Worm (Caenorhabditis elegans): Measurements from ENCODE around the gene F20H11.1.

Gene F20H11.1

DNA sequence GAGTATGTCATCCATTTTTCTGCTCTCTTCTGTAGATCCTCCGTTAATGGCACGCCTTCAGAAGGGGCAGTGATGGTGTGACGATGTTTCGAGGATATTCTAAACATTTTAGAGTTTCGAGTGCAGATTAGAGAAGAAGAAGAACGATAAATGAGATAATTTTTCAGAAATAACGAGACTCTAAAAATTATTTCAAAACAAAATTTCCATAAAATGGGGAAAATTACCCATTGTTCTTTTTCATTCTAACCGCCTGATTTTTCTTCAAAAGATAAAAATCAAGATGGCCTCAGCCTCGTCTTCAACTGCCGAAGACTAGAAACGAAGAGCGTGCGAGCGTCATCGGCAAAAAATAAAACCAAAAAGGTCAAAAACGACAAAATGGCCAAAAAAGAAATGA, 9.1 kb upstream of the F20H11.1 start, which contains the start of gene let-765:
Gene let-765, minus strand, starts transcription at position 101 of the 400 bp plus-strand sequence.
- no peak for TF ChIP-seq pes-1 (GFP tag; IDR thresholded peaks at IDR 0.05)

DNA sequence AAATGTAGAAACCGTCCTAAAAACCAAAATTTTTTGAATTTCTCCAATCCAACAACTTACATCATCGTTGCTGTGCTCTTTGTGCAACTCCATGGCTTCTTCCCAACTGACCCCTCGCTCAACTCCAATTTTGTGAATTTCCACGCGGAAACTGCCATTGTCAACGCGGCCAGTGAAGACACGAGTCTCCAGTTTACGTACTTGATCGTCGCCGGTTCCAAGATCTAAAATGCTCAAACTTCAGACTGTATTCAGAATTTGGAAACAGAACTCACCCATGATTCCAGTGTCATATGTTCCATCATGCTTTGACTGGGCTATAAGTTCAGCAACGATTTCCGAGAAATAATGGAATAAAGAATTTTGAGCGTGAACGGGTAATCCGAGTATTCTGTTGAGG, 2.1 kb upstream of the F20H11.1 start:
- TF ChIP-seq sea-1 (GFP tag; conservative IDR thresholded peaks at IDR 0.05) (no peak), ceh-13 (GFP tag; optimal IDR thresholded peaks at IDR 0.05) (no peak), tbx-37 (GFP tag; conservative IDR thresholded peaks at IDR 0.05) (no peak), pes-1 (GFP tag; IDR thresholded peaks at IDR 0.05) (no peak)

DNA sequence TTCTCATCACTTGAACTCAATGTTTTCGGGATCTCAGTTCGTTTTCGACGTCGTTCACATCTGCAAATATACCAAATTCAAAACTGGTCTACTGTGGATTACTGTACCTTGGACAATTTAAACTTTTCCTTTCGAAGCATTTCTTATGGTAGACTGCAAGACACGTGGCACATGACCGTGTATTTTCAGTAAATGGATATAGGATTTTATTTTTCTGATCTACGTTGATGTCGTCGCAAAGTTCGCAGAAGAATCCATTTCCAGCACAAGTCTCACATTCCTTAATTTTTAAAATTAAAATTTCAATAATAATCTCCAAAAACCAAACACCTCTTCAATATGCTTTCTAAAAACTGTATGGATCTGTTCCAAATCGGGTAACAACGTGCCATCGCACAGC, 2.5 kb downstream of the F20H11.1 start:
- no peak for TF ChIP-seq tbx-11 (GFP tag; IDR thresholded peaks at IDR 0.05)

DNA sequence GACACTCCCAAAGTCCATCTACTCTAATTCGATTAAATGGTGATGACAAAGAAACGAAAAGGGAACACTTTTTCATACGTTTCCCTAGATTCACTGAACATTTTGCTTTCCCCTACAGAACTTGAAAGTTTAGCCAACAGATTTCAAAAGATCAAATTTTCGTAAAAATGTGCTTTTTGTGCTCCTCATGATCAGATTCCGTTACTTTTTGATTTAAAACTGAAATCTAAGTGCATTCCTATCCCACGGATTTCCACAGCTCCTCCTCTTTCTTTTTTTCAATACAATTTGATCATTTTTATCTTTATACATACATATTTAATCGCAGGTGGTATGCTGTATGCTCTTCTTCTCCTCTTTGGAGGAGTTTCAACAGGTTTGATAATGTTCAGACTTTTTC, 4.4 kb downstream of the F20H11.1 start, which contains the start of gene ddo-3:
Gene ddo-3, plus strand, starts transcription at position 301 of the 400 bp plus-strand sequence.
- no peak for TF ChIP-seq flt-1 (GFP tag; IDR thresholded peaks at IDR 0.05)
- TF ChIP-seq aly-1 (tag; optimal IDR thresholded peaks at IDR 0.05), result no peak
- no peak for TF ChIP-seq hmbx-1 (tag; optimal IDR thresholded peaks at IDR 0.05)
- no peak for TF ChIP-seq F13C5.2 (tag; optimal IDR thresholded peaks at IDR 0.05)
- no peak for TF ChIP-seq ceh-13 (GFP tag; optimal IDR thresholded peaks at IDR 0.05)
- no peak for TF ChIP-seq sea-1 (GFP tag; conservative IDR thresholded peaks at IDR 0.05)
- no peak for TF ChIP-seq tra-4 (tag; optimal IDR thresholded peaks at IDR 0.05)
- TF ChIP-seq tbx-11 (GFP tag; IDR thresholded peaks at IDR 0.05), result no peak
- TF ChIP-seq hmg-4 (GFP tag; optimal IDR thresholded peaks at IDR 0.05), result no peak
- TF ChIP-seq tbx-37 (GFP tag; conservative IDR thresholded peaks at IDR 0.05), result no peak
- no peak for TF ChIP-seq ceh-36 (tag; optimal IDR thresholded peaks at IDR 0.05)
- no peak for TF ChIP-seq ama-1 (optimal IDR thresholded peaks at IDR 0.05)
- no peak for TF ChIP-seq scrt-1 (GFP tag; IDR thresholded peaks at IDR 0.05)
- TF ChIP-seq hnd-1 (tag; optimal IDR thresholded peaks at IDR 0.05), result no peak
- no peak for TF ChIP-seq pes-1 (GFP tag; IDR thresholded peaks at IDR 0.05)
- no peak for TF ChIP-seq B0310.2 (tag; optimal IDR thresholded peaks at IDR 0.05)
- TF ChIP-seq ets-7 (tag; optimal IDR thresholded peaks at IDR 0.05), result no peak

DNA sequence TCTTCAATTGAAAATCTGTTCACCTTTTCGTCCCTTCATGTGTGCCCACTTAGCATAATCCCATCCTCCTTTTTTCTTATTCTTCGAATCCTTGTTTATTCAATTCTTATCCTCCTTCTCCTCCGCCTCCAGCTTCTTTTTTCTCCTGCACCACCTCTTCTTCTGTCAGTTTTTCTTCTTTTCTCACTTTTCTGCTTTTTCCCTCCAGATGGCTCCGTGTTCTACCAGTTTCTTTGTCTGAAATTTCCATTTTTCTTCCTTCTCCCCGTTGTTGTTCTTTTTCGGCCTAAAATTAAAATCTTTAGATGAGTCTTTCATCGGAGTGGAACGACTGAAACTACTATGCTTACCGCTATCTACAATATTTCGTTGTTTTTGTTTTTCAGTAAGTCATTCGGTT, 10.4 kb downstream of the F20H11.1 start, which contains the start of gene acr-21:
Gene acr-21, plus strand, starts transcription at position 301 of the 400 bp plus-strand sequence.
- TF ChIP-seq B0310.2 (tag; optimal IDR thresholded peaks at IDR 0.05) (no peak), hmbx-1 (tag; optimal IDR thresholded peaks at IDR 0.05) (no peak), aly-1 (tag; optimal IDR thresholded peaks at IDR 0.05) (no peak)

DNA sequence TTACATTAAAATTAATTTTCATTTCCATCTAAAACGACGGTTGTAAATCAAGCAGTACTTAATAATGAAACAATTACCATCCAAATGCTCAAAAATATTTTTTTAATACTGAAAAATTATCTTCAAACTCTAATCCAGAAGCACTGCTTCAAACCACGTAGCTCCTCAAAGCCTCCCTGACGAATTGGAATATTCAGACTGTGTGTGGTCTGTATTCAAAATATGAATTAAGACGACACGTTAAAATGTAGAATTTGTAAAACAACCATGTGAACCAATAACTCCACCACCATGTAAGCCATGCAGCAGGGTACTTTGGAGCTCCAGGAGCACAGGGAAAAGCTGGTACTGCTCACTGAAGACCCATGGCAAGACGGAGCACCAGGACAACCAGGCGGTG, 12.6 kb downstream of the F20H11.1 start, which contains the start of gene F27B3.8:
Gene F27B3.8, plus strand, starts transcription at position 301 of the 400 bp plus-strand sequence.
- TF ChIP-seq aly-1 (tag; optimal IDR thresholded peaks at IDR 0.05) (no peak), ceh-36 (tag; optimal IDR thresholded peaks at IDR 0.05) (no peak), hmbx-1 (tag; optimal IDR thresholded peaks at IDR 0.05) (no peak), ceh-13 (GFP tag; optimal IDR thresholded peaks at IDR 0.05) (no peak), tbx-11 (GFP tag; IDR thresholded peaks at IDR 0.05) (no peak), hmg-4 (GFP tag; optimal IDR thresholded peaks at IDR 0.05) (no peak), hnd-1 (tag; optimal IDR thresholded peaks at IDR 0.05) (no peak), B0310.2 (tag; optimal IDR thresholded peaks at IDR 0.05) (no peak), tra-4 (tag; optimal IDR thresholded peaks at IDR 0.05) (no peak), ets-7 (tag; optimal IDR thresholded peaks at IDR 0.05) (no peak), tbx-37 (GFP tag; conservative IDR thresholded peaks at IDR 0.05) (no peak), scrt-1 (GFP tag; IDR thresholded peaks at IDR 0.05) (no peak), sea-1 (GFP tag; conservative IDR thresholded peaks at IDR 0.05) (no peak), ama-1 (optimal IDR thresholded peaks at IDR 0.05) (no peak), pes-1 (GFP tag; IDR thresholded peaks at IDR 0.05) (no peak)

DNA sequence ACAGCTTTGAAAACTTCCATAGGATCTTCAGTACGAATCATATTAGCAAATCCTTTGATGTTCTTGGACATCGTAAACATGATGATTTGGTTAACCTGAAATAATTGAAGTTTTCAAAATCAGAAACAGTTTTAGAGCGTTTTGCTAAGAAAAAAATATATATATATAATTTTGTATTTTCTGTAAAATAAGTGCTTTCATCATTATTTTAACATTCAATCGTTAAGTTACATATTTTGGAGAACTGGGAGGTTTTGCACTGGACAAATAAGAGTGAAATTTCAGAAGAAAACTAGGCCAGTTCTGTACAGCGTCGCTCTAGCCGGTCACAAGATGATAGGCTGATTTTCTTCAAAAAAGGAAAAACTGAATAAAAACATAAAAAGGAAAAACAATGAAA, 13.5 kb downstream of the F20H11.1 start, which contains the start of gene F27B3.6:
Gene F27B3.6, minus strand, starts transcription at position 101 of the 400 bp plus-strand sequence.
- no peak for TF ChIP-seq pes-1 (GFP tag; IDR thresholded peaks at IDR 0.05)

DNA sequence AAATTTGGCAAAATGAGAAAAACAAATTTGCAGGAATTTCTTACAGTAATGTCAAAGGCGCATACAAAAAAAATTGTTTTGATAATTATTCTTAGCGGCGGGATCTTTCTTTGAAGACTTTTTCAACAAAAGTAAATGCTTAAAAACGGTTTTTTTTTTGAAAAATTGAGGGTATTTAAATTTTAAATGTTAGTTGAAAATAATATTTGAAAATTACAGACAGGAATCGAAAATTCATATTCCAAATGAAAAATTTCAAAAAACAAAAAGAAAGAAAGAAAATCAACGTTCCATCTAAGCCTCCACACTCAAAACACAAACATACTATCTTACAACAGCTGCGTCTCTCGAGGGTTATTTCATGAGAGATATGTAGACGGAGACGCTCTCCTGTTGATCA, 14.8 kb downstream of the F20H11.1 start:
- no peak for TF ChIP-seq pes-1 (GFP tag; IDR thresholded peaks at IDR 0.05)
- TF ChIP-seq tbx-37 (GFP tag; conservative IDR thresholded peaks at IDR 0.05), result no peak
- no peak for TF ChIP-seq hmbx-1 (tag; optimal IDR thresholded peaks at IDR 0.05)
- TF ChIP-seq tra-4 (tag; optimal IDR thresholded peaks at IDR 0.05), result no peak
- no peak for TF ChIP-seq hmg-4 (GFP tag; optimal IDR thresholded peaks at IDR 0.05)
- no peak for TF ChIP-seq ets-7 (tag; optimal IDR thresholded peaks at IDR 0.05)
- TF ChIP-seq aly-1 (tag; optimal IDR thresholded peaks at IDR 0.05), result no peak

DNA sequence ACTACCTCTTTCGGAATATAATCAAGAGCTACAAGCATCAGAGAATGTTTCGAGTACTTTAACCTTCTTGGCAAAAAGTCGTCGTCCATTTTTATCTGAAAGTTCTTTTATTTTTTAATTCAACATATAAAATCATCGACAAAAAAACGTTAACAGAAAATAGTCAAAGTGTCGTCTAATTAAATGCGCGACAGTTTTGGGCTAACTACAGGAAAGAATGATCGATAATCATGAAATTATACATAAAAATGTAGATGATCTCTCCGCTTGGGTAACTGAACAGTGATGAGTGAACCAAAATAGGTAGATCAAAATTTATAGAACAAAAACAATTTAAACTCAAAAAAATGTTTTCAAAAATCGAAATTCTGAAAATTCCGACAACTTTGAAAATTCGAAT, 33.5 kb downstream of the F20H11.1 start, which contains the start of gene C09E7.8:
Gene C09E7.8, minus strand, starts transcription at position 101 of the 400 bp plus-strand sequence.
- TF ChIP-seq ets-7 (tag; optimal IDR thresholded peaks at IDR 0.05) (no peak), aly-1 (tag; optimal IDR thresholded peaks at IDR 0.05) (no peak), tbx-37 (GFP tag; conservative IDR thresholded peaks at IDR 0.05) (no peak), scrt-1 (GFP tag; IDR thresholded peaks at IDR 0.05) (no peak), ama-1 (optimal IDR thresholded peaks at IDR 0.05) (no peak), sea-1 (GFP tag; conservative IDR thresholded peaks at IDR 0.05) (no peak), ceh-13 (GFP tag; optimal IDR thresholded peaks at IDR 0.05) (no peak)
